Fruit fly (Drosophila melanogaster) whole organism, embryonic: ENCODE results near the gene mmd.

Source experiments
- CG10267 ChIP-seq: fragments of 200-800 bp; sonication (Bioruptor generic); optimal IDR thresholded peaks from 2 replicates; lab custom pipeline; 2018; ENCODE audit warnings: missing biosample characterization, mild to moderate bottlenecking, missing genetic modification characterization, moderate library complexity
- CG11085 ChIP-seq: fragments of 200-800 bp; sonication (Bioruptor generic); IDR thresholded peaks from 2 replicates; pipeline ENCODE4 v1.3.6; 2022; ENCODE audit warnings: missing biosample characterization, missing genetic modification characterization
- CG11696 ChIP-seq: fragments of 200-800 bp; sonication (Bioruptor generic); IDR thresholded peaks from 2 replicates; pipeline ENCODE4 v1.3.6; 2022; ENCODE audit warnings: missing biosample characterization, missing genetic modification characterization
- CG12104 ChIP-seq: fragments of 200-800 bp; sonication (Bioruptor generic); optimal IDR thresholded peaks from 3 replicates; lab custom pipeline; 2016; ENCODE audit warnings: missing biosample characterization, missing genetic modification characterization
- CG14667 ChIP-seq: fragments of 200-800 bp; sonication (Bioruptor generic); IDR thresholded peaks from 2 replicates; pipeline ENCODE4 v1.3.6; 2022; ENCODE audit warnings: missing biosample characterization, missing genetic modification characterization
- CG14860 ChIP-seq: fragments of 200-800 bp; sonication (Bioruptor generic); IDR thresholded peaks from 3 replicates; pipeline ENCODE4 v1.3.6; 2022; ENCODE audit warnings: missing biosample characterization, missing genetic modification characterization; ENCODE audit not compliant: partially characterized antibody
- CG1603 ChIP-seq: fragments of 200-800 bp; sonication (Bioruptor generic); optimal IDR thresholded peaks from 2 replicates; lab custom pipeline; 2019; ENCODE audit warnings: missing biosample characterization, mild to moderate bottlenecking, missing genetic modification characterization, moderate library complexity
- CG17802 ChIP-seq: fragments of 200-800 bp; sonication (Bioruptor generic); optimal IDR thresholded peaks from 2 replicates; lab custom pipeline; 2018; ENCODE audit warnings: missing biosample characterization, mild to moderate bottlenecking, missing genetic modification characterization, moderate library complexity
- CG3163 ChIP-seq: fragments of 200-800 bp; sonication (Bioruptor generic); optimal IDR thresholded peaks from 3 replicates; lab custom pipeline; 2016; ENCODE audit warnings: missing biosample characterization, missing genetic modification characterization
- CG32767 ChIP-seq: fragments of 200-800 bp; sonication (Bioruptor generic); IDR thresholded peaks from 2 replicates; pipeline ENCODE4 v1.3.6; 2022; ENCODE audit warnings: missing biosample characterization, missing genetic modification characterization
- CG3847 ChIP-seq: fragments of 200-800 bp; sonication (Bioruptor generic); IDR thresholded peaks from 2 replicates; pipeline ENCODE4 v1.3.6; 2022; ENCODE audit warnings: missing biosample characterization, missing genetic modification characterization
- CG4360 ChIP-seq: fragments of 200-800 bp; sonication (Bioruptor generic); IDR thresholded peaks from 2 replicates; pipeline ENCODE4 v1.3.6; 2022; ENCODE audit warnings: missing biosample characterization, missing genetic modification characterization
- CG5245 ChIP-seq: fragments of 200-800 bp; sonication (Bioruptor generic); optimal IDR thresholded peaks from 3 replicates; lab custom pipeline; 2016; ENCODE audit warnings: missing biosample characterization, missing genetic modification characterization
- CG7928 ChIP-seq: fragments of 200-800 bp; sonication (Bioruptor generic); optimal IDR thresholded peaks from 2 replicates; lab custom pipeline; 2017; ENCODE audit warnings: missing biosample characterization, mild to moderate bottlenecking, missing genetic modification characterization
- CG9876 ChIP-seq: fragments of 200-800 bp; sonication (Bioruptor generic); optimal IDR thresholded peaks from 2 replicates; lab custom pipeline; 2016; ENCODE audit warnings: missing biosample characterization, missing genetic modification characterization
- Ets97D ChIP-seq: fragments of 200-800 bp; sonication (Bioruptor generic); optimal IDR thresholded peaks from 3 replicates; lab custom pipeline; 2016; ENCODE audit warnings: missing biosample characterization, missing genetic modification characterization
- Fer2 ChIP-seq: fragments of 200-800 bp; sonication (Bioruptor generic); optimal IDR thresholded peaks from 2 replicates; lab custom pipeline; 2018; ENCODE audit warnings: missing biosample characterization, mild to moderate bottlenecking, missing genetic modification characterization, moderate library complexity
- Gug ChIP-seq: fragments of 200-800 bp; sonication (Bioruptor generic); IDR thresholded peaks from 4 replicates; pipeline ENCODE4 v1.3.6; 2022; ENCODE audit warnings: missing biosample characterization, missing genetic modification characterization
- Hmr ChIP-seq: fragments of 200-800 bp; sonication (Bioruptor generic); optimal IDR thresholded peaks from 3 replicates; lab custom pipeline; 2017; ENCODE audit warnings: mild to moderate bottlenecking, missing biosample characterization, missing genetic modification reagents, missing genetic modification characterization
- Oaz ChIP-seq: fragments of 200-800 bp; sonication (Bioruptor generic); IDR thresholded peaks from 2 replicates; pipeline ENCODE4 v1.3.6; 2022; ENCODE audit warnings: missing biosample characterization, missing genetic modification characterization
- PHDP ChIP-seq: fragments of 200-800 bp; sonication (Bioruptor generic); optimal IDR thresholded peaks from 3 replicates; lab custom pipeline; 2018; ENCODE audit warnings: missing biosample characterization, mild to moderate bottlenecking, missing genetic modification characterization, moderate library complexity
- Pdp1 ChIP-seq, 2 experiments: fragments of 200-800 bp; sonication (Bioruptor generic); optimal IDR thresholded peaks; 3 replicates each; lab custom pipeline; 2016; ENCODE audit warnings: missing biosample characterization in 2 of 2, missing genetic modification characterization in 2 of 2, mild to moderate bottlenecking in 1 of 2, moderate library complexity in 1 of 2
- Rx ChIP-seq: fragments of 200-800 bp; sonication (Bioruptor generic); IDR thresholded peaks from 2 replicates; pipeline ENCODE4 v1.3.6; 2022; ENCODE audit warnings: missing biosample characterization, missing genetic modification characterization
- Side ChIP-seq: fragments of 200-800 bp; sonication (Bioruptor generic); optimal IDR thresholded peaks from 2 replicates; lab custom pipeline; 2016; ENCODE audit warnings: missing biosample characterization, missing genetic modification characterization
- Sry-δ ChIP-seq: fragments of 200-800 bp; sonication (Bioruptor generic); optimal IDR thresholded peaks from 2 replicates; lab custom pipeline; 2016; ENCODE audit warnings: missing biosample characterization, missing genetic modification characterization
- Xrp1 ChIP-seq: fragments of 200-800 bp; sonication (Bioruptor generic); IDR thresholded peaks from 2 replicates; pipeline ENCODE4 v1.3.6; 2022; ENCODE audit warnings: missing biosample characterization, missing genetic modification characterization
- bowl ChIP-seq: fragments of 200-800 bp; sonication (Bioruptor generic); IDR thresholded peaks from 2 replicates; pipeline ENCODE4 v1.3.6; 2022; ENCODE audit warnings: missing biosample characterization, missing genetic modification characterization
- btn ChIP-seq: fragments of 200-800 bp; sonication (Bioruptor generic); optimal IDR thresholded peaks from 2 replicates; lab custom pipeline; 2016; ENCODE audit warnings: missing biosample characterization, missing genetic modification characterization
- cad ChIP-seq: fragments of >200 bp; optimal IDR thresholded peaks from 2 replicates; lab custom pipeline; 2017; ENCODE audit warnings: missing biosample characterization, missing genetic modification characterization
- crol ChIP-seq: fragments of 200-800 bp; sonication (Bioruptor generic); IDR thresholded peaks from 2 replicates; pipeline ENCODE4 v1.3.6; 2022; ENCODE audit warnings: missing biosample characterization, missing genetic modification characterization
- da ChIP-seq: fragments of 200-800 bp; sonication (Bioruptor generic); optimal IDR thresholded peaks from 2 replicates; lab custom pipeline; 2016; ENCODE audit warnings: missing biosample characterization, missing genetic modification characterization
- dysf ChIP-seq: fragments of 200-800 bp; sonication (Bioruptor generic); IDR thresholded peaks from 3 replicates; pipeline ENCODE4 v1.3.6; 2022; ENCODE audit warnings: missing biosample characterization, missing genetic modification characterization
- fd3F ChIP-seq: fragments of 200-800 bp; sonication (Bioruptor generic); optimal IDR thresholded peaks from 2 replicates; lab custom pipeline; 2018; ENCODE audit warnings: missing biosample characterization, mild to moderate bottlenecking, missing genetic modification characterization, moderate library complexity
- gro ChIP-seq: fragments of 200-800 bp; sonication (Bioruptor generic); optimal IDR thresholded peaks from 2 replicates; lab custom pipeline; 2016; ENCODE audit warnings: missing biosample characterization, missing genetic modification characterization
- hb ChIP-seq: fragments of 200-800 bp; sonication (Bioruptor generic); IDR thresholded peaks from 3 replicates; pipeline ENCODE4 v1.3.6; 2022; ENCODE audit warnings: missing biosample characterization, missing genetic modification characterization; ENCODE audit not compliant: partially characterized antibody
- jigr1 ChIP-seq: fragments of 200-800 bp; sonication (Bioruptor generic); IDR thresholded peaks from 3 replicates; pipeline ENCODE4 v1.3.6; 2022; ENCODE audit warnings: missing biosample characterization, missing genetic modification characterization
- lov ChIP-seq, 2 experiments: fragments of 200-800 bp in 1 of 2; fragments of >200 bp in 1 of 2; sonication (Bioruptor generic) in 1 of 2; IDR thresholded peaks in 1 of 2; optimal IDR thresholded peaks in 1 of 2; 2 replicates in 1 of 2; 3 replicates in 1 of 2; pipeline versions ENCODE4 v1.3.6 to Lab custom; 2017 to 2022; ENCODE audit warnings: missing biosample characterization in 1 of 2, missing genetic modification characterization in 1 of 2
- nerfin-2 ChIP-seq: fragments of 200-800 bp; sonication (Bioruptor generic); IDR thresholded peaks from 2 replicates; pipeline ENCODE4 v1.3.6; 2022; ENCODE audit warnings: missing biosample characterization, missing genetic modification characterization; ENCODE audit not compliant: partially characterized antibody
- nmo ChIP-seq: fragments of 200-800 bp; sonication (Bioruptor generic); optimal IDR thresholded peaks from 2 replicates; lab custom pipeline; 2018; ENCODE audit warnings: missing biosample characterization, mild to moderate bottlenecking, missing genetic modification characterization, moderate library complexity
- pan ChIP-seq, 4 experiments: fragments of >200 bp in 3 of 4; fragments of 200-800 bp in 1 of 4; sonication (Bioruptor generic) in 1 of 4; optimal IDR thresholded peaks in 3 of 4; IDR thresholded peaks in 1 of 4; 2 replicates each; pipeline versions ENCODE4 v1.3.6 to Lab custom; 2017 to 2022; ENCODE audit warnings: missing biosample characterization in 2 of 4, missing genetic modification characterization in 2 of 4, mixed read lengths in 1 of 4
- peb ChIP-seq: fragments of 200-800 bp; sonication (Bioruptor generic); IDR thresholded peaks from 2 replicates; pipeline ENCODE4 v1.3.6; 2022; ENCODE audit warnings: missing biosample characterization, missing genetic modification characterization
- pita ChIP-seq: fragments of 200-800 bp; sonication (Bioruptor generic); optimal IDR thresholded peaks from 2 replicates; lab custom pipeline; 2017; ENCODE audit warnings: missing biosample characterization, mild to moderate bottlenecking, missing genetic modification characterization
- prd ChIP-seq, 3 experiments: fragments of >200 bp in 2 of 3; fragments of 200-800 bp in 1 of 3; sonication (Bioruptor generic) in 1 of 3; optimal IDR thresholded peaks in 2 of 3; IDR thresholded peaks in 1 of 3; 2 replicates in 2 of 3; 3 replicates in 1 of 3; pipeline versions ENCODE4 v1.3.6 to Lab custom; 2017 to 2022; ENCODE audit warnings: missing biosample characterization in 1 of 3, missing genetic modification characterization in 1 of 3
- pzg ChIP-seq: fragments of 200-800 bp; sonication (Bioruptor generic); optimal IDR thresholded peaks from 3 replicates; lab custom pipeline; 2018; ENCODE audit warnings: missing biosample characterization, mild to moderate bottlenecking, missing genetic modification characterization, moderate library complexity
- rib ChIP-seq: fragments of 200-800 bp; sonication (Bioruptor generic); IDR thresholded peaks from 2 replicates; pipeline ENCODE4 v1.3.6; 2022; ENCODE audit warnings: missing biosample characterization, missing genetic modification characterization
- sim ChIP-seq: fragments of 200-800 bp; sonication (Bioruptor generic); IDR thresholded peaks from 2 replicates; pipeline ENCODE4 v1.3.6; 2022; ENCODE audit warnings: missing biosample characterization, missing genetic modification characterization
- sug ChIP-seq: fragments of 200-800 bp; optimal IDR thresholded peaks from 2 replicates; lab custom pipeline; 2019; ENCODE audit warnings: missing biosample characterization, mild to moderate bottlenecking, missing genetic modification characterization, moderate library complexity
- ttk ChIP-seq: fragments of 200-800 bp; sonication (Bioruptor generic); IDR thresholded peaks from 2 replicates; pipeline ENCODE4 v2.1.2; 2022; ENCODE audit warnings: missing biosample characterization, missing genetic modification characterization
- tx ChIP-seq: fragments of 200-800 bp; sonication (Bioruptor generic); optimal IDR thresholded peaks from 2 replicates; lab custom pipeline; 2016; ENCODE audit warnings: missing biosample characterization, missing genetic modification characterization

The mmd gene

DNA sequence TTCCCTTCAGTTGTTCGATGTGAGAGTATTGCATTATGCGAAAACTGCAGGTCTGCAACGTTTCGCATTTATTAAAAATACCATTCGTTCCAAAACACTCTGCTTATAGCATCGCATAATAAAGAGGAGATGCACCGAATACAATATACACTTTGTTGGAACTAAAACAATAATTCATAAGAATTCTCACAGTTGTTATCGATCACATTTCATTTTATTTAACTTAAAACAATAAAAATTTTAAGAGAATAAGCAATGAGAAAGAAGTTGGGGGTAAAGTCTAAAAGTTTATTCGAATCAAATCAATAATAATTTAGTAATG, 38.8 kb downstream of the mmd start (continued):
- peak in 1 of 2 experiments; percentile 57 for TF ChIP-seq Pdp1 (GFP tag; optimal IDR thresholded peaks at IDR 0.05; lab: Kevin White, UChicago)
- TF ChIP-seq PHDP (tag; lab: Kevin White, UChicago) = no peak
- TF ChIP-seq CG14667 (GFP tag; lab: Robert Waterston, UW) = no peak
- no peak for TF ChIP-seq CG5245 (GFP tag; lab: Kevin White, UChicago)
- no peak for TF ChIP-seq jigr1 (GFP tag; lab: Robert Waterston, UW)
- TF ChIP-seq Oaz = no peak
- TF ChIP-seq Xrp1 (GFP tag; lab: Robert Waterston, UW) = peak; percentile 12; the same call in 1 of the 2 replicates
- TF ChIP-seq peb (GFP tag; lab: Robert Waterston, UW) = no peak
- TF ChIP-seq pan (optimal IDR thresholded peaks at IDR 0.05; lab: Kevin White, UChicago) = no peak
- peak in 1 of 2 experiments; percentile 32 for TF ChIP-seq pan (GFP tag; optimal IDR thresholded peaks at IDR 0.05 in 1 of 2, IDR thresholded peaks at IDR 0.05 in 1 of 2)
- TF ChIP-seq CG1603 (tag; lab: Kevin White, UChicago) = peak; percentile 97
- no peak for TF ChIP-seq tx (GFP tag; lab: Kevin White, UChicago)
- no peak for TF ChIP-seq CG7928 (GFP tag; lab: Kevin White, UChicago)
- TF ChIP-seq CG17802 = peak; percentile 88
- TF ChIP-seq CG11696 (GFP tag; lab: Robert Waterston, UW) = no peak
- TF ChIP-seq nmo (GFP tag; lab: Kevin White, UChicago) = peak; percentile 12
- TF ChIP-seq CG14860 (GFP tag; lab: Robert Waterston, UW) = no peak
- TF ChIP-seq crol (GFP tag; lab: Robert Waterston, UW) = no peak
- no peak for TF ChIP-seq fd3F (GFP tag; lab: Kevin White, UChicago)
- peak; percentile 7 for TF ChIP-seq pzg (GFP tag; lab: Kevin White, UChicago)
- TF ChIP-seq gro (GFP tag; lab: Kevin White, UChicago) = no peak
- no peak for TF ChIP-seq dysf (GFP tag; lab: Robert Waterston, UW)
- no peak for TF ChIP-seq sug
- TF ChIP-seq, all 482 proteins: peak for 18

DNA sequence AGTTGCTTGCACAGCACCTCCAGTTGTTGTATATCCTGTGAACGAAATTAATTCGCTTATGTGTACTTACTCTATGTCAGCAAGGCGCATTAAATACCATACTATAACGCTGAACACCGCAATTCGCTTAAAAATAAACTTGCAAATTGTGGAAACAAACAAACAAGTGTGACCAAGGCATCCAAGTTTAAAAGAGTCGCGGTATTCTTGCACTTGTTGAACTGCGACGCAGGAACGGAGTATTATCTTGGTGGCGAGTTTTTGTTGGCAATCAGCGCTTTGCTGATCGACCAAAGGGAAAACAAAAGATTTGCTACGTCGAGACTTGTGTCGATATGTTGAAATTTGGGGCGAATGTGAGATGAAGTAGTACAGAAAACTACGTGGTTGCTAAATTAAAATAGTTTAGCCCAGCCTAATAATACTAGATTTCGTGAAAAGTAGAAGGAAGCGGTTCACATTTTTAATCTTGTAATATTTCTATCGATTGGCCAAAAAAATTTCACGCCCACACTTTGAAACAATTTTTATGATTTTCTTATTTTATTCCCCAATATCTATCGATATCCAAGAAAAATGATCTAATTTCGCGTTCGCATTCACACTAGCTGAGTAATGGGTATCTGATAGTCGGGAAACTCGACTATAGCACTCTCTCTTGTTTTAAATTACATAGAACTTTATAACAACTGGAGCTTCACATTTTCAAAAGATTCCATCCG, 39.3 kb downstream of the mmd start, which contains the start of gene Ranbp16:
Gene Ranbp16, minus strand, starts transcription at position 364 of the 722 bp plus-strand sequence.
- TF ChIP-seq Ets97D (GFP tag; lab: Kevin White, UChicago) = no peak
- no peak for TF ChIP-seq cad
- TF ChIP-seq CG3847 (GFP tag; lab: Robert Waterston, UW) = no peak
- TF ChIP-seq CG12104 (GFP tag; lab: Kevin White, UChicago) = no peak
- no peak for TF ChIP-seq Side (GFP tag; lab: Kevin White, UChicago)
- no peak for TF ChIP-seq bowl (GFP tag; lab: Robert Waterston, UW)
- TF ChIP-seq CG9876 (GFP tag; lab: Kevin White, UChicago) = no peak
- no peak for TF ChIP-seq Fer2 (tag; lab: Kevin White, UChicago)
- TF ChIP-seq CG10267 (tag; lab: Kevin White, UChicago) = no peak
- TF ChIP-seq sim = no peak
- TF ChIP-seq pita = no peak
- TF ChIP-seq CG11085 (GFP tag; lab: Robert Waterston, UW) = no peak
- no peak for TF ChIP-seq rib (GFP tag; lab: Robert Waterston, UW)
- TF ChIP-seq Hmr = no peak
- TF ChIP-seq Sry-δ = no peak
- no peak for TF ChIP-seq CG3163 (GFP tag; lab: Kevin White, UChicago)
- no peak for TF ChIP-seq Gug (GFP tag; lab: Robert Waterston, UW)
- TF ChIP-seq btn (GFP tag; lab: Kevin White, UChicago) = no peak
- no peak for TF ChIP-seq CG4360 (GFP tag; lab: Robert Waterston, UW)
- TF ChIP-seq da = no peak
- peak; percentile 84 for TF ChIP-seq CG1603 (tag; lab: Kevin White, UChicago)
- TF ChIP-seq Rx (GFP tag; lab: Robert Waterston, UW) = no peak
- TF ChIP-seq ttk (GFP tag; lab: Robert Waterston, UW) = no peak
- TF ChIP-seq prd (optimal IDR thresholded peaks at IDR 0.05; lab: Kevin White, UChicago) = no peak
- TF ChIP-seq prd (GFP tag; IDR thresholded peaks at IDR 0.05; lab: Robert Waterston, UW) = no peak; the same call in 2 of the 3 replicates
- no peak for TF ChIP-seq CG32767 (GFP tag; lab: Robert Waterston, UW)
- no peak for TF ChIP-seq hb
- no peak; the same call in 1 of the 2 replicates for TF ChIP-seq nerfin-2 (GFP tag; lab: Robert Waterston, UW)
- TF ChIP-seq lov (optimal IDR thresholded peaks at IDR 0.05; lab: Kevin White, UChicago) = no peak
- TF ChIP-seq lov (GFP tag; IDR thresholded peaks at IDR 0.05; lab: Robert Waterston, UW) = no peak
